Fruit fly (Drosophila melanogaster): ENCODE results near the gene CG13026.

Gene CG13026

dm6 chr3L:16695076-16695847, 30.7 kb downstream of the CG13026 start:
- no peak for TF ChIP-seq CG9139 (GFP tag; optimal IDR thresholded peaks at IDR 0.05)
- peak; percentile 39; the same call in 1 of the 3 replicates for TF ChIP-seq CG8119 (GFP tag; IDR thresholded peaks at IDR 0.05)
- TF ChIP-seq CG6276 (GFP tag; optimal IDR thresholded peaks at IDR 0.05), result peak; percentile 14
- TF ChIP-seq eg (GFP tag; IDR thresholded peaks at IDR 0.05), result 0 out of 3 replicates have a peak, but pooled peaks have one; percentile 16

dm6 chr3L:16693844-16694243, 32.1 kb downstream of the CG13026 start:
- TF ChIP-seq Eip93F (GFP tag; optimal IDR thresholded peaks at IDR 0.05) (peak; percentile 11), CG10631 (GFP tag; optimal IDR thresholded peaks at IDR 0.05) (no peak), acj6 (GFP tag; optimal IDR thresholded peaks at IDR 0.05) (no peak), Hr4 (GFP tag; optimal IDR thresholded peaks at IDR 0.05) (no peak), Ets21C (GFP tag; optimal IDR thresholded peaks at IDR 0.05) (no peak), Lpt (GFP tag; optimal IDR thresholded peaks at IDR 0.05) (no peak), vri (GFP tag; optimal IDR thresholded peaks at IDR 0.05) (peak; percentile 51), spab (GFP tag; optimal IDR thresholded peaks at IDR 0.05) (no peak), CG11762 (GFP tag; optimal IDR thresholded peaks at IDR 0.05; ENCODE audit: insufficient read depth) (no peak), Sox14 (GFP tag; optimal IDR thresholded peaks at IDR 0.05) (no peak)

dm6 chr3L:16690055-16690454, 35.9 kb downstream of the CG13026 start:
- TF ChIP-seq cyc (GFP tag; optimal IDR thresholded peaks at IDR 0.05) (no peak), CG11294 (GFP tag; IDR thresholded peaks at IDR 0.05) (no peak), dac (GFP tag; optimal IDR thresholded peaks at IDR 0.05) (no peak), Hr4 (GFP tag; optimal IDR thresholded peaks at IDR 0.05) (no peak)

- peak; percentile 4 to 57 for TF ChIP-seq ss (GFP tag; optimal IDR thresholded peaks at IDR 0.05)
- no peak for TF ChIP-seq Blimp-1 (GFP tag; optimal IDR thresholded peaks at IDR 0.05)
- TF ChIP-seq Eip78C (GFP tag), result peak; percentile 26
- TF ChIP-seq achi (GFP tag; optimal IDR thresholded peaks at IDR 0.05), result no peak
- peak; percentile 19 for TF ChIP-seq CG6276 (GFP tag; optimal IDR thresholded peaks at IDR 0.05)
- no peak for TF ChIP-seq Hr4 (GFP tag; optimal IDR thresholded peaks at IDR 0.05)
- TF ChIP-seq spab (GFP tag; optimal IDR thresholded peaks at IDR 0.05), result no peak
These were observed 36.5 kb downstream of the CG13026 start for dm6 chr3L:16689491-16689890.

dm6 chr3L:16683007-16683406, 43.0 kb downstream of the CG13026 start:
- no peak for TF ChIP-seq Hr39 (GFP tag; optimal IDR thresholded peaks at IDR 0.05)
- TF ChIP-seq acj6 (GFP tag; optimal IDR thresholded peaks at IDR 0.05), result no peak
- TF ChIP-seq Gug (GFP tag; IDR thresholded peaks at IDR 0.05), result peak; percentile 32; the same call in 1 of the 2 replicates
- no peak for TF ChIP-seq CG8632 (GFP tag; optimal IDR thresholded peaks at IDR 0.05)
- no peak for TF ChIP-seq cyc (GFP tag; optimal IDR thresholded peaks at IDR 0.05)
- peak; percentile 64 for TF ChIP-seq Hr4 (GFP tag; optimal IDR thresholded peaks at IDR 0.05)
- TF ChIP-seq CG6163 (GFP tag; IDR thresholded peaks at IDR 0.05), result no peak
- peak; percentile 26 for TF ChIP-seq pdm3 (GFP tag; optimal IDR thresholded peaks at IDR 0.05)
- TF ChIP-seq CG7368 (GFP tag; optimal IDR thresholded peaks at IDR 0.05), result no peak
- no peak for TF ChIP-seq CG8319 (GFP tag; optimal IDR thresholded peaks at IDR 0.05)
- TF ChIP-seq CG31627 (GFP tag; optimal IDR thresholded peaks at IDR 0.05), result no peak
- TF ChIP-seq dac (GFP tag; optimal IDR thresholded peaks at IDR 0.05), result no peak
- no peak for TF ChIP-seq net (GFP tag; optimal IDR thresholded peaks at IDR 0.05)
- no peak for TF ChIP-seq CG15336 (GFP tag; IDR thresholded peaks at IDR 0.05)
- TF ChIP-seq CG11902 (GFP tag; optimal IDR thresholded peaks at IDR 0.05), result no peak
- TF ChIP-seq CG32006 (GFP tag; optimal IDR thresholded peaks at IDR 0.05), result peak; percentile 70
- TF ChIP-seq Blimp-1 (GFP tag; optimal IDR thresholded peaks at IDR 0.05), result no peak
- peak; percentile 9 for TF ChIP-seq OdsH (GFP tag; optimal IDR thresholded peaks at IDR 0.05)
- TF ChIP-seq fkh (GFP tag; optimal IDR thresholded peaks at IDR 0.05), result no peak
- TF ChIP-seq salr (GFP tag; optimal IDR thresholded peaks at IDR 0.05), result no peak
- TF ChIP-seq topi (GFP tag; optimal IDR thresholded peaks at IDR 0.05), result no peak
- TF ChIP-seq CG6854 (GFP tag; optimal IDR thresholded peaks at IDR 0.05), result no peak
- no peak for TF ChIP-seq ss (GFP tag; optimal IDR thresholded peaks at IDR 0.05)
- TF ChIP-seq CG10631 (GFP tag; optimal IDR thresholded peaks at IDR 0.05), result peak; percentile 51
- TF ChIP-seq CG8119 (GFP tag; IDR thresholded peaks at IDR 0.05), result peak; percentile 40; the same call in 1 of the 3 replicates
- TF ChIP-seq achi (GFP tag; optimal IDR thresholded peaks at IDR 0.05), result peak; percentile 34
- TF ChIP-seq CG4318 (GFP tag; optimal IDR thresholded peaks at IDR 0.05), result peak; percentile 17
- TF ChIP-seq CG6792 (GFP tag; optimal IDR thresholded peaks at IDR 0.05), result no peak
- peak; percentile 5 for TF ChIP-seq Sox14 (GFP tag; optimal IDR thresholded peaks at IDR 0.05)
- TF ChIP-seq Lpt (GFP tag; optimal IDR thresholded peaks at IDR 0.05), result peak; percentile 9
- no peak for TF ChIP-seq CG34406 (GFP tag; optimal IDR thresholded peaks at IDR 0.05)
- TF ChIP-seq Eip78C (GFP tag), result peak; percentile 35

All from whole organism, prepupa.